Fruit fly (Drosophila melanogaster) whole organism, embryonic: ENCODE results near the gene CG14195.

Experiments used
- Ada2b ChIP-seq: fragments of 200-800 bp; sonication (Bioruptor generic); IDR thresholded peaks from 2 replicates; pipeline ENCODE4 v1.3.6; 2022; ENCODE audit warnings: missing biosample characterization, missing genetic modification characterization
- Antp ChIP-seq: fragments of 200-800 bp; sonication (Bioruptor generic); optimal IDR thresholded peaks from 3 replicates; lab custom pipeline; 2016; ENCODE audit warnings: missing biosample characterization, missing genetic modification characterization
- CG10274 ChIP-seq: fragments of 200-800 bp; sonication (Bioruptor generic); optimal IDR thresholded peaks from 3 replicates; lab custom pipeline; 2017; ENCODE audit warnings: missing biosample characterization, mild to moderate bottlenecking, missing genetic modification characterization
- CG10543 ChIP-seq: fragments of 200-800 bp; sonication (Bioruptor generic); optimal IDR thresholded peaks from 3 replicates; lab custom pipeline; 2017; ENCODE audit warnings: missing biosample characterization, mild to moderate bottlenecking, missing genetic modification characterization, moderate library complexity
- CG11247 ChIP-seq: fragments of 200-800 bp; sonication (Bioruptor generic); IDR thresholded peaks from 2 replicates; pipeline ENCODE4 v1.3.6; 2022; ENCODE audit warnings: missing biosample characterization, missing genetic modification characterization
- CG11695 ChIP-seq: fragments of 200-800 bp; sonication (Bioruptor generic); IDR thresholded peaks from 3 replicates; pipeline ENCODE4 v1.3.6; 2022; ENCODE audit warnings: missing biosample characterization, missing genetic modification characterization
- CG18011 ChIP-seq: fragments of 200-800 bp; sonication (Bioruptor generic); optimal IDR thresholded peaks from 2 replicates; lab custom pipeline; 2017; ENCODE audit warnings: missing biosample characterization, missing genetic modification characterization, mild to moderate bottlenecking, moderate library complexity, missing genotype
- CG1832 ChIP-seq: fragments of 200-800 bp; sonication (Bioruptor generic); optimal IDR thresholded peaks from 2 replicates; lab custom pipeline; 2017; ENCODE audit warnings: missing biosample characterization, mild to moderate bottlenecking, missing genetic modification characterization, inconsistent platforms
- CG18599 ChIP-seq: fragments of 200-800 bp; sonication (Bioruptor generic); optimal IDR thresholded peaks from 3 replicates; lab custom pipeline; 2017; ENCODE audit warnings: missing biosample characterization, missing genetic modification characterization, mild to moderate bottlenecking, moderate library complexity, missing genetic modification reagents
- CG2129 ChIP-seq: fragments of 200-800 bp; sonication (Bioruptor generic); IDR thresholded peaks from 2 replicates; pipeline ENCODE4 v1.3.6; 2022; ENCODE audit warnings: missing biosample characterization, missing genetic modification characterization; ENCODE audit not compliant: partially characterized antibody
- CG3995 ChIP-seq: fragments of 200-800 bp; sonication (Bioruptor generic); optimal IDR thresholded peaks from 3 replicates; lab custom pipeline; 2016; ENCODE audit warnings: missing biosample characterization, missing genetic modification characterization
- CG6765 ChIP-seq: fragments of 200-800 bp; sonication (Bioruptor generic); optimal IDR thresholded peaks from 3 replicates; lab custom pipeline; 2017; ENCODE audit warnings: missing biosample characterization, mild to moderate bottlenecking, missing genetic modification characterization
- CG6854 ChIP-seq: fragments of 200-800 bp; sonication (Bioruptor generic); optimal IDR thresholded peaks from 3 replicates; lab custom pipeline; 2017; ENCODE audit warnings: missing biosample characterization, mild to moderate bottlenecking, missing genetic modification characterization
- CG7963 ChIP-seq: fragments of 200-800 bp; sonication (Bioruptor generic); IDR thresholded peaks from 3 replicates; pipeline ENCODE4 v1.3.6; 2022; ENCODE audit warnings: missing biosample characterization, missing genetic modification characterization; ENCODE audit not compliant: partially characterized antibody
- CoRest ChIP-seq: fragments of 200-800 bp; sonication (Bioruptor generic); optimal IDR thresholded peaks from 3 replicates; lab custom pipeline; 2018; ENCODE audit warnings: missing biosample characterization, mild to moderate bottlenecking, missing genetic modification characterization, moderate library complexity
- D19B ChIP-seq: fragments of 200-800 bp; sonication (Bioruptor generic); optimal IDR thresholded peaks from 2 replicates; lab custom pipeline; 2017; ENCODE audit warnings: missing biosample characterization, mild to moderate bottlenecking, missing genetic modification characterization
- Dbx ChIP-seq: fragments of 200-800 bp; sonication (Bioruptor generic); IDR thresholded peaks from 3 replicates; pipeline ENCODE4 v1.3.6; 2022; ENCODE audit warnings: missing biosample characterization, missing genetic modification characterization
- Doc3 ChIP-seq: fragments of 200-800 bp; sonication (Bioruptor generic); IDR thresholded peaks from 3 replicates; pipeline ENCODE4 v1.3.6; 2022; ENCODE audit warnings: missing biosample characterization, missing genetic modification characterization; ENCODE audit not compliant: partially characterized antibody
- Dref ChIP-seq: fragments of 200-800 bp; sonication (Bioruptor generic); IDR thresholded peaks from 2 replicates; pipeline ENCODE4 v1.3.6; 2022; ENCODE audit warnings: missing biosample characterization, missing genetic modification characterization
- Gug ChIP-seq: fragments of 200-800 bp; sonication (Bioruptor generic); IDR thresholded peaks from 4 replicates; pipeline ENCODE4 v1.3.6; 2022; ENCODE audit warnings: missing biosample characterization, missing genetic modification characterization
- HLH54F ChIP-seq: fragments of 200-800 bp; sonication (Bioruptor generic); optimal IDR thresholded peaks from 3 replicates; lab custom pipeline; 2016; ENCODE audit warnings: missing biosample characterization, missing genetic modification characterization
- Hmx ChIP-seq: fragments of 200-800 bp; sonication (Bioruptor generic); optimal IDR thresholded peaks from 2 replicates; lab custom pipeline; 2016; ENCODE audit warnings: missing biosample characterization, missing genetic modification characterization
- Nf-YB ChIP-seq: fragments of 200-800 bp; sonication (Bioruptor generic); optimal IDR thresholded peaks from 3 replicates; lab custom pipeline; 2019; ENCODE audit warnings: missing biosample characterization, mild to moderate bottlenecking, missing genetic modification characterization, moderate library complexity
- Oli ChIP-seq: fragments of 200-800 bp; sonication (Bioruptor generic); optimal IDR thresholded peaks from 2 replicates; lab custom pipeline; 2018; ENCODE audit warnings: missing biosample characterization, mild to moderate bottlenecking, missing genetic modification characterization, moderate library complexity
- Opbp ChIP-seq: fragments of 200-800 bp; sonication (Bioruptor generic); IDR thresholded peaks from 3 replicates; pipeline ENCODE4 v1.3.6; 2022; ENCODE audit warnings: missing biosample characterization, missing genetic modification characterization; ENCODE audit not compliant: partially characterized antibody
- ac ChIP-seq: fragments of 200-800 bp; sonication (Bioruptor generic); optimal IDR thresholded peaks from 3 replicates; lab custom pipeline; 2017; ENCODE audit warnings: missing biosample characterization, mild to moderate bottlenecking, missing genetic modification characterization
- al ChIP-seq: fragments of 200-800 bp; sonication (Bioruptor generic); IDR thresholded peaks from 2 replicates; pipeline ENCODE4 v1.3.6; 2022; ENCODE audit warnings: missing biosample characterization, missing genetic modification characterization
- ara ChIP-seq: fragments of 200-800 bp; sonication (Bioruptor generic); IDR thresholded peaks from 2 replicates; pipeline ENCODE4 v1.3.6; 2022; ENCODE audit warnings: missing biosample characterization, missing genetic modification characterization
- bigmax ChIP-seq: fragments of 200-800 bp; sonication (Bioruptor generic); optimal IDR thresholded peaks from 2 replicates; lab custom pipeline; 2018; ENCODE audit warnings: missing biosample characterization, mild to moderate bottlenecking, missing genetic modification characterization
- dmrt99B ChIP-seq: fragments of 200-800 bp; sonication (Bioruptor generic); optimal IDR thresholded peaks from 2 replicates; lab custom pipeline; 2018; ENCODE audit warnings: missing biosample characterization, mild to moderate bottlenecking, missing genetic modification characterization, moderate library complexity
- exex ChIP-seq: fragments of 200-800 bp; sonication (Bioruptor generic); optimal IDR thresholded peaks from 4 replicates; lab custom pipeline; 2018; ENCODE audit warnings: missing biosample characterization, mild to moderate bottlenecking, missing genetic modification characterization, moderate library complexity
- hb ChIP-seq: fragments of 200-800 bp; sonication (Bioruptor generic); IDR thresholded peaks from 3 replicates; pipeline ENCODE4 v1.3.6; 2022; ENCODE audit warnings: missing biosample characterization, missing genetic modification characterization; ENCODE audit not compliant: partially characterized antibody
- hbn ChIP-seq: fragments of 200-800 bp; sonication (Bioruptor generic); IDR thresholded peaks from 2 replicates; pipeline ENCODE4 v1.3.6; 2022; ENCODE audit warnings: missing biosample characterization, missing genetic modification characterization; ENCODE audit not compliant: partially characterized antibody
- ind ChIP-seq: fragments of 200-800 bp; sonication (Bioruptor generic); optimal IDR thresholded peaks from 3 replicates; lab custom pipeline; 2016; ENCODE audit warnings: missing biosample characterization, missing genetic modification characterization
- insv ChIP-seq, 2 experiments: fragments of 200-800 bp; sonication (Bioruptor generic); optimal IDR thresholded peaks; 3 replicates each; lab custom pipeline; 2016 to 2018; ENCODE audit warnings: missing biosample characterization in 2 of 2, missing genetic modification characterization in 2 of 2
- lola ChIP-seq, 3 experiments: fragments of >200 bp in 2 of 3; fragments of 200-800 bp in 1 of 3; sonication (Bioruptor generic) in 1 of 3; optimal IDR thresholded peaks; 2 replicates each; lab custom pipeline; 2017 to 2019; ENCODE audit warnings: missing biosample characterization in 3 of 3, missing genetic modification characterization in 3 of 3, mild to moderate bottlenecking in 1 of 3, moderate library complexity in 1 of 3
- nau ChIP-seq: fragments of 200-800 bp; sonication (Bioruptor generic); optimal IDR thresholded peaks from 3 replicates; lab custom pipeline; 2017; ENCODE audit warnings: missing biosample characterization, mild to moderate bottlenecking, missing genetic modification characterization, missing genetic modification reagents
- odd ChIP-seq: fragments of 200-800 bp; sonication (Bioruptor generic); optimal IDR thresholded peaks from 2 replicates; lab custom pipeline; 2017; ENCODE audit warnings: missing biosample characterization, mild to moderate bottlenecking, missing genetic modification characterization
- pb ChIP-seq: fragments of 200-800 bp; sonication (Bioruptor generic); optimal IDR thresholded peaks from 3 replicates; lab custom pipeline; 2016; ENCODE audit warnings: missing biosample characterization, missing genetic modification characterization
- pita ChIP-seq: fragments of 200-800 bp; sonication (Bioruptor generic); optimal IDR thresholded peaks from 2 replicates; lab custom pipeline; 2017; ENCODE audit warnings: missing biosample characterization, mild to moderate bottlenecking, missing genetic modification characterization
- pum ChIP-seq: fragments of 200-800 bp; sonication (Bioruptor generic); optimal IDR thresholded peaks from 2 replicates; lab custom pipeline; 2016; ENCODE audit warnings: missing biosample characterization, missing genetic modification characterization
- pzg ChIP-seq: fragments of 200-800 bp; sonication (Bioruptor generic); optimal IDR thresholded peaks from 3 replicates; lab custom pipeline; 2018; ENCODE audit warnings: missing biosample characterization, mild to moderate bottlenecking, missing genetic modification characterization, moderate library complexity
- ranshi ChIP-seq: fragments of 200-800 bp; sonication (Bioruptor generic); IDR thresholded peaks from 2 replicates; pipeline ENCODE4 v1.3.6; 2022; ENCODE audit warnings: missing biosample characterization, missing genetic modification characterization
- run ChIP-seq: fragments of 200-800 bp; sonication (Bioruptor generic); optimal IDR thresholded peaks from 3 replicates; lab custom pipeline; 2018; ENCODE audit warnings: missing biosample characterization, mild to moderate bottlenecking, missing genetic modification characterization
- stc ChIP-seq: fragments of 200-800 bp; sonication (Bioruptor generic); IDR thresholded peaks from 2 replicates; pipeline ENCODE4 v1.3.6; 2022; ENCODE audit warnings: missing biosample characterization, missing genetic modification characterization
- tap ChIP-seq: fragments of 200-800 bp; optimal IDR thresholded peaks from 3 replicates; lab custom pipeline; 2019; ENCODE audit warnings: missing biosample characterization, mild to moderate bottlenecking, missing genetic modification characterization, moderate library complexity
- toy ChIP-seq: fragments of 200-800 bp; sonication (Bioruptor generic); IDR thresholded peaks from 2 replicates; pipeline ENCODE4 v1.3.6; 2022; ENCODE audit warnings: missing biosample characterization, missing genetic modification characterization
- usp ChIP-seq: fragments of >200 bp; optimal IDR thresholded peaks from 2 replicates; lab custom pipeline; 2017; ENCODE audit warnings: missing biosample characterization, missing genetic modification characterization

The CG14195 gene

DNA sequence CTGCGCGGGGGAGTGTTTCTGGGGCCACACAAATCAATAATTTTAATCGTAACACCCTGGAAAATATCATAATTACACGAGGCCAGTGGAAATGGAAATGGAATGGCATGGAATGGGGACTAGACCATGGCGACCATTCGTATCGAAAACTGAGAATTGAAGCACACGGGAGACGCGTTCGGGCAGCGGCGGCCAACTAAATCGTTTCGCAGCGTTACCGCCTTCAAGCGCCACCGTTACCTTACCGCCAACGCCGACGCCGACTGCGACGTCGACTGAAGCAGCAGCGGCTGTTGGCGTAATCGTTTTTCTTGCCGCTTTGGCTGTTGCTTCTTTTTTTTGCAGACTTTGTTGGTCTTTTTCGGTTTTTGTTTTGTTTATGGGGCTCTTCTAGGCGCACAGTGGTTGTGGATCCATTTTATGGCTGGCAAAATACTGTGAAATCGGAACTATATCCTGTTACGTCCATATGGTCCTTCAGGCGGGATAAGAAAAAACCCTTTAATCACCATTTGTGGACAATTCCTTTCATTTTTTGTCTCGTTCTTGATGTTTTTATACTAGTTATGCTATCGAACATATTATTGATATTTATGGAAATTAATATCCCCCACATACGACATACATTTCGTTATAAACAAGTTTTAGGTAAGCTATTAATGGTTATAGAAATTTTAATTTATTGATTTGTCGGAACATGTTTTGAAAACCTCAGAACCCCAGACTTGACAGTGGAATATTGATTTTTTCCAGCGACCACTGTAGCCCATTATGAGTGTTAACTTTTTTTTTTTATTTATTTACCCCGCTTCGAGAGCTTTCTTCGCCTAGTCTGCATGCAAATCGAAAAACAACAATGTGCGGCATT is 46.5 kb downstream of the CG14195 start (continued):
- no peak for TF ChIP-seq insv (GFP tag; optimal IDR thresholded peaks at IDR 0.05; lab: Kevin White, UChicago)
- TF ChIP-seq pita (GFP tag; lab: Kevin White, UChicago) = no peak
- TF ChIP-seq Antp = no peak
- TF ChIP-seq CG2129 (GFP tag; lab: Robert Waterston, UW) = no peak
- TF ChIP-seq ind (GFP tag; lab: Kevin White, UChicago) = no peak
- TF ChIP-seq CG3995 (GFP tag; lab: Kevin White, UChicago) = no peak
- no peak for TF ChIP-seq Dbx (GFP tag; lab: Robert Waterston, UW)
- TF ChIP-seq stc (GFP tag; lab: Robert Waterston, UW) = no peak
- TF ChIP-seq hb (GFP tag; lab: Robert Waterston, UW) = no peak
- TF ChIP-seq CG1832 = no peak
- TF ChIP-seq ac (GFP tag; lab: Kevin White, UChicago) = no peak
- TF ChIP-seq ranshi (GFP tag; lab: Robert Waterston, UW) = no peak
- TF ChIP-seq nau (GFP tag; lab: Kevin White, UChicago) = no peak
- TF ChIP-seq CG11695 (GFP tag; lab: Robert Waterston, UW) = peak; percentile 10; the same call in 1 of the 3 replicates
- peak; percentile 78 for TF ChIP-seq exex
- no peak for TF ChIP-seq tap (tag; lab: Kevin White, UChicago)
- no peak for TF ChIP-seq Nf-YB (GFP tag; lab: Kevin White, UChicago)
- TF ChIP-seq run (tag; lab: Kevin White, UChicago) = no peak
- TF ChIP-seq dmrt99B (tag; lab: Kevin White, UChicago) = peak; percentile 50
- TF ChIP-seq hbn (GFP tag; lab: Robert Waterston, UW) = no peak
- no peak for TF ChIP-seq CG7963 (GFP tag; lab: Robert Waterston, UW)
- 0 out of 2 replicates have a peak, but pooled peaks have one; percentile 5 for TF ChIP-seq al (GFP tag; lab: Robert Waterston, UW)
- TF ChIP-seq Ada2b = no peak
- TF ChIP-seq CG6765 = no peak
- TF ChIP-seq HLH54F (GFP tag; lab: Kevin White, UChicago) = no peak
- no peak for TF ChIP-seq bigmax (GFP tag; lab: Kevin White, UChicago)
- no peak for TF ChIP-seq pum
- TF ChIP-seq CG18599 (GFP tag; lab: Kevin White, UChicago) = no peak
- no peak for TF ChIP-seq Doc3 (GFP tag; lab: Robert Waterston, UW)
- no peak for TF ChIP-seq odd
- no peak for TF ChIP-seq usp
- TF ChIP-seq pzg = no peak
- TF ChIP-seq ara (GFP tag; lab: Robert Waterston, UW) = 0 out of 2 replicates have a peak, but pooled peaks have one; percentile 12
- peak; percentile 19 for TF ChIP-seq CoRest
- no peak for TF ChIP-seq Hmx (GFP tag; lab: Kevin White, UChicago)
- TF ChIP-seq pb (GFP tag; lab: Kevin White, UChicago) = no peak
- no peak for TF ChIP-seq Opbp
- no peak for TF ChIP-seq CG10543 (GFP tag; lab: Kevin White, UChicago)
- TF ChIP-seq Dref (GFP tag; lab: Robert Waterston, UW) = no peak
- TF ChIP-seq Gug (GFP tag; lab: Robert Waterston, UW) = no peak
- TF ChIP-seq Oli = peak; percentile 41
- TF ChIP-seq CG11247 = no peak
- no peak for TF ChIP-seq CG10274 (GFP tag; lab: Kevin White, UChicago)
- no peak for TF ChIP-seq toy
- no peak for TF ChIP-seq CG18011 (GFP tag; lab: Kevin White, UChicago)
- no peak for TF ChIP-seq D19B (GFP tag; lab: Kevin White, UChicago)
- no peak for TF ChIP-seq lola (GFP tag; optimal IDR thresholded peaks at IDR 0.05; lab: Kevin White, UChicago)
- no peak for TF ChIP-seq CG6854 (GFP tag; lab: Kevin White, UChicago)
